Fruit fly (Drosophila melanogaster) whole organism, embryonic: ENCODE data around the gene SpdS.
A peak's percentile ranks its signal among the peaks of the same experiment; 100 is the strongest.

ENCODE experiments used
- Abd-B ChIP-seq: fragments of 200-800 bp; sonication (Bioruptor generic); optimal IDR thresholded peaks from 2 replicates; lab custom pipeline; 2018; ENCODE audit warnings: missing biosample characterization, mild to moderate bottlenecking, missing genetic modification characterization, moderate library complexity
- B-H1 ChIP-seq: fragments of 200-800 bp; sonication (Bioruptor generic); IDR thresholded peaks from 3 replicates; pipeline ENCODE4 v1.3.6; 2022; ENCODE audit warnings: missing biosample characterization, missing genetic modification characterization
- C15 ChIP-seq: fragments of 200-800 bp; sonication (Bioruptor generic); IDR thresholded peaks from 3 replicates; pipeline ENCODE4 v1.3.6; 2022; ENCODE audit warnings: missing biosample characterization, missing genetic modification characterization
- CG10959 ChIP-seq: fragments of 200-800 bp; sonication (Bioruptor generic); IDR thresholded peaks from 2 replicates; pipeline ENCODE4 v1.3.6; 2022; ENCODE audit warnings: missing biosample characterization, missing genetic modification characterization
- CG13123 ChIP-seq: fragments of 200-800 bp; sonication (Bioruptor generic); optimal IDR thresholded peaks from 2 replicates; lab custom pipeline; 2016; ENCODE audit warnings: missing biosample characterization, missing genetic modification characterization
- CG13296 ChIP-seq: fragments of 200-800 bp; sonication (Bioruptor generic); optimal IDR thresholded peaks from 3 replicates; lab custom pipeline; 2018; ENCODE audit warnings: missing biosample characterization, mild to moderate bottlenecking, missing genetic modification characterization
- CG1602 ChIP-seq: fragments of 200-800 bp; sonication (Bioruptor generic); optimal IDR thresholded peaks from 3 replicates; lab custom pipeline; 2016; ENCODE audit warnings: missing biosample characterization, missing genetic modification characterization
- CG17359 ChIP-seq: fragments of 200-800 bp; sonication (Bioruptor generic); optimal IDR thresholded peaks from 3 replicates; lab custom pipeline; 2018; ENCODE audit warnings: missing biosample characterization, mild to moderate bottlenecking, missing genetic modification characterization, moderate library complexity
- CG18476 ChIP-seq: fragments of 200-800 bp; sonication (Bioruptor generic); optimal IDR thresholded peaks from 2 replicates; lab custom pipeline; 2016; ENCODE audit warnings: missing biosample characterization, mild to moderate bottlenecking, missing genetic modification characterization
- CG30020 ChIP-seq: fragments of 200-800 bp; optimal IDR thresholded peaks from 2 replicates; lab custom pipeline; 2019; ENCODE audit warnings: missing biosample characterization, mild to moderate bottlenecking, missing genetic modification characterization, moderate library complexity
- CG3065 ChIP-seq: fragments of 200-800 bp; sonication (Bioruptor generic); optimal IDR thresholded peaks from 2 replicates; lab custom pipeline; 2016; ENCODE audit warnings: missing biosample characterization, missing genetic modification characterization
- CG33213 ChIP-seq: fragments of 200-800 bp; sonication (Bioruptor generic); optimal IDR thresholded peaks from 3 replicates; lab custom pipeline; 2016; ENCODE audit warnings: missing biosample characterization, missing genetic modification characterization
- CG3407 ChIP-seq: fragments of 200-800 bp; sonication (Bioruptor generic); optimal IDR thresholded peaks from 2 replicates; lab custom pipeline; 2018; ENCODE audit warnings: missing biosample characterization, mild to moderate bottlenecking, missing genetic modification characterization
- CG3838 ChIP-seq: fragments of 200-800 bp; sonication (Bioruptor generic); optimal IDR thresholded peaks from 3 replicates; lab custom pipeline; 2016; ENCODE audit warnings: missing biosample characterization, missing genetic modification characterization
- CG4328 ChIP-seq: fragments of 200-800 bp; sonication (Bioruptor generic); optimal IDR thresholded peaks from 3 replicates; lab custom pipeline; 2017; ENCODE audit warnings: missing biosample characterization, missing genetic modification reagents, missing genetic modification characterization
- CG4707 ChIP-seq: fragments of 200-800 bp; sonication (Bioruptor generic); optimal IDR thresholded peaks from 2 replicates; lab custom pipeline; 2018; ENCODE audit warnings: missing biosample characterization, mild to moderate bottlenecking, missing genetic modification characterization, moderate library complexity
- CG5245 ChIP-seq: fragments of 200-800 bp; sonication (Bioruptor generic); optimal IDR thresholded peaks from 3 replicates; lab custom pipeline; 2016; ENCODE audit warnings: missing biosample characterization, missing genetic modification characterization
- CG7786 ChIP-seq: fragments of 200-800 bp; sonication (Bioruptor generic); optimal IDR thresholded peaks from 2 replicates; lab custom pipeline; 2016; ENCODE audit warnings: missing biosample characterization, missing genetic modification characterization
- CG7987 ChIP-seq: fragments of 200-800 bp; sonication (Bioruptor generic); optimal IDR thresholded peaks from 2 replicates; lab custom pipeline; 2018; ENCODE audit warnings: missing biosample characterization, mild to moderate bottlenecking, missing genetic modification characterization, moderate library complexity
- CG8290 ChIP-seq, 3 experiments: fragments of 200-800 bp; sonication (Bioruptor generic); optimal IDR thresholded peaks; 2 replicates each; lab custom pipeline; 2016 to 2019; ENCODE audit warnings: missing biosample characterization in 3 of 3, missing genetic modification characterization in 3 of 3, mild to moderate bottlenecking in 2 of 3, moderate library complexity in 1 of 3
- CG8359 ChIP-seq: fragments of 200-800 bp; sonication (Bioruptor generic); optimal IDR thresholded peaks from 2 replicates; lab custom pipeline; 2017; ENCODE audit warnings: missing biosample characterization, mild to moderate bottlenecking, missing genetic modification characterization, borderline replicate concordance
- CG9876 ChIP-seq: fragments of 200-800 bp; sonication (Bioruptor generic); optimal IDR thresholded peaks from 2 replicates; lab custom pipeline; 2016; ENCODE audit warnings: missing biosample characterization, missing genetic modification characterization
- CoRest ChIP-seq: fragments of 200-800 bp; sonication (Bioruptor generic); optimal IDR thresholded peaks from 3 replicates; lab custom pipeline; 2018; ENCODE audit warnings: missing biosample characterization, mild to moderate bottlenecking, missing genetic modification characterization, moderate library complexity
- D19B ChIP-seq: fragments of 200-800 bp; sonication (Bioruptor generic); optimal IDR thresholded peaks from 2 replicates; lab custom pipeline; 2017; ENCODE audit warnings: missing biosample characterization, mild to moderate bottlenecking, missing genetic modification characterization
- Dp ChIP-seq: fragments of 200-800 bp; sonication (Bioruptor generic); optimal IDR thresholded peaks from 2 replicates; lab custom pipeline; 2018; ENCODE audit warnings: missing biosample characterization, mild to moderate bottlenecking, missing genetic modification characterization, moderate library complexity
- Fer3 ChIP-seq: fragments of 200-800 bp; sonication (Bioruptor generic); optimal IDR thresholded peaks from 2 replicates; lab custom pipeline; 2018; ENCODE audit warnings: missing biosample characterization, mild to moderate bottlenecking, missing genetic modification characterization, moderate library complexity
- GATAe ChIP-seq: fragments of 200-800 bp; sonication (Bioruptor generic); conservative IDR thresholded peaks from 2 replicates; pipeline ENCODE4 v1.3.6; 2022; ENCODE audit warnings: missing biosample characterization, missing genetic modification characterization
- Hr39 ChIP-seq: fragments of >200 bp; optimal IDR thresholded peaks from 2 replicates; lab custom pipeline; 2017
- NC2β ChIP-seq: fragments of 200-800 bp; sonication (Bioruptor generic); optimal IDR thresholded peaks from 2 replicates; lab custom pipeline; 2016; ENCODE audit warnings: missing biosample characterization, missing genetic modification characterization
- Rx ChIP-seq: fragments of 200-800 bp; sonication (Bioruptor generic); IDR thresholded peaks from 2 replicates; pipeline ENCODE4 v1.3.6; 2022; ENCODE audit warnings: missing biosample characterization, missing genetic modification characterization
- Sry-δ ChIP-seq: fragments of 200-800 bp; sonication (Bioruptor generic); optimal IDR thresholded peaks from 2 replicates; lab custom pipeline; 2016; ENCODE audit warnings: missing biosample characterization, missing genetic modification characterization
- Vsx1 ChIP-seq: fragments of 200-800 bp; sonication (Bioruptor generic); optimal IDR thresholded peaks from 2 replicates; lab custom pipeline; 2017; ENCODE audit warnings: missing biosample characterization, mild to moderate bottlenecking, missing genetic modification characterization, missing genetic modification reagents
- aop ChIP-seq: fragments of 200-800 bp; sonication (Bioruptor generic); IDR thresholded peaks from 2 replicates; pipeline ENCODE4 v1.3.6; 2022; ENCODE audit warnings: missing biosample characterization, missing genetic modification characterization
- caup ChIP-seq: fragments of 200-800 bp; sonication (Bioruptor generic); optimal IDR thresholded peaks from 3 replicates; lab custom pipeline; 2017; ENCODE audit warnings: missing biosample characterization, mild to moderate bottlenecking, missing genetic modification characterization, moderate library complexity; ENCODE audit not compliant: severe bottlenecking
- chm ChIP-seq: fragments of 200-800 bp; sonication (Bioruptor generic); IDR thresholded peaks from 2 replicates; pipeline ENCODE4 v1.3.6; 2022; ENCODE audit warnings: missing biosample characterization, missing genetic modification characterization
- da ChIP-seq: fragments of 200-800 bp; sonication (Bioruptor generic); optimal IDR thresholded peaks from 2 replicates; lab custom pipeline; 2016; ENCODE audit warnings: missing biosample characterization, missing genetic modification characterization
- dmrt99B ChIP-seq: fragments of 200-800 bp; sonication (Bioruptor generic); optimal IDR thresholded peaks from 2 replicates; lab custom pipeline; 2018; ENCODE audit warnings: missing biosample characterization, mild to moderate bottlenecking, missing genetic modification characterization, moderate library complexity
- ems ChIP-seq: fragments of 200-800 bp; sonication (Bioruptor generic); optimal IDR thresholded peaks from 3 replicates; lab custom pipeline; 2016; ENCODE audit warnings: missing biosample characterization, missing genetic modification characterization
- esg ChIP-seq: fragments of 200-800 bp; sonication (Bioruptor generic); conservative IDR thresholded peaks from 2 replicates; pipeline ENCODE4 v1.3.6; 2022; ENCODE audit warnings: missing biosample characterization, missing genetic modification characterization
- fd102C ChIP-seq: fragments of 200-800 bp; sonication (Bioruptor generic); optimal IDR thresholded peaks from 2 replicates; lab custom pipeline; 2018; ENCODE audit warnings: missing biosample characterization, mild to moderate bottlenecking, missing genetic modification characterization, moderate library complexity
- fru ChIP-seq: fragments of >200 bp; optimal IDR thresholded peaks from 2 replicates; lab custom pipeline; 2017
- lmd ChIP-seq: fragments of 200-800 bp; sonication (Bioruptor generic); IDR thresholded peaks from 2 replicates; pipeline ENCODE4 v1.3.6; 2022; ENCODE audit warnings: missing biosample characterization, missing genetic modification characterization
- peb ChIP-seq: fragments of 200-800 bp; sonication (Bioruptor generic); IDR thresholded peaks from 2 replicates; pipeline ENCODE4 v1.3.6; 2022; ENCODE audit warnings: missing biosample characterization, missing genetic modification characterization
- pum ChIP-seq: fragments of 200-800 bp; sonication (Bioruptor generic); optimal IDR thresholded peaks from 2 replicates; lab custom pipeline; 2016; ENCODE audit warnings: missing biosample characterization, missing genetic modification characterization
- repo ChIP-seq: fragments of 200-800 bp; sonication (Bioruptor generic); optimal IDR thresholded peaks from 2 replicates; lab custom pipeline; 2016; ENCODE audit warnings: missing biosample characterization, missing genetic modification characterization
- ro ChIP-seq: fragments of 200-800 bp; sonication (Bioruptor generic); IDR thresholded peaks from 2 replicates; pipeline ENCODE4 v1.3.6; 2022; ENCODE audit warnings: missing biosample characterization, missing genetic modification characterization
- sens ChIP-seq: fragments of 200-800 bp; sonication (Bioruptor generic); peaks from one replicate; lab custom pipeline; 2016; ENCODE audit warnings: missing biosample characterization, missing genetic modification characterization
- sr ChIP-seq: fragments of 200-800 bp; sonication (Bioruptor generic); IDR thresholded peaks from 3 replicates; pipeline ENCODE4 v1.3.6; 2022; ENCODE audit warnings: missing biosample characterization, missing genetic modification characterization
- tgo ChIP-seq: fragments of 200-800 bp; sonication (Bioruptor generic); IDR thresholded peaks from 3 replicates; pipeline ENCODE4 v1.3.6; 2022; ENCODE audit warnings: missing biosample characterization, missing genetic modification characterization
- tio ChIP-seq: fragments of 200-800 bp; sonication (Bioruptor generic); optimal IDR thresholded peaks from 2 replicates; lab custom pipeline; 2017; ENCODE audit warnings: missing biosample characterization, missing genetic modification characterization, inconsistent platforms
- trh ChIP-seq: fragments of 200-800 bp; sonication (Bioruptor generic); optimal IDR thresholded peaks from 2 replicates; lab custom pipeline; 2016; ENCODE audit warnings: missing biosample characterization, missing genetic modification characterization
- vvl ChIP-seq: fragments of 200-800 bp; sonication (Bioruptor generic); IDR thresholded peaks from 2 replicates; pipeline ENCODE4 v1.3.6; 2022; ENCODE audit warnings: missing biosample characterization, missing genetic modification characterization
- yki ChIP-seq: fragments of >200 bp; optimal IDR thresholded peaks from 3 replicates; lab custom pipeline; 2018

Gene SpdS

dm6 chr3R:9605084-9605483, 26.4 kb upstream of the SpdS start (continued):
- TF ChIP-seq ro (no peak), CG17359 (tag; lab: Kevin White, UChicago) (no peak), CoRest (tag; lab: Kevin White, UChicago) (peak; percentile 28), pum (peak; percentile 26), fru (no peak), CG3065 (peak; percentile 9), D19B (GFP tag; lab: Kevin White, UChicago) (no peak), GATAe (GFP tag; lab: Robert Waterston, UW) (no peak), CG1602 (no peak), yki (lab: Kevin White, UChicago) (no peak), sens (GFP tag; lab: Kevin White, UChicago) (peak; percentile 93), CG3407 (GFP tag; lab: Kevin White, UChicago) (peak; percentile 24), CG8359 (GFP tag; lab: Kevin White, UChicago) (peak; percentile 42), Vsx1 (no peak), CG7786 (GFP tag; lab: Kevin White, UChicago) (no peak), CG30020 (tag; lab: Kevin White, UChicago) (no peak), Dp (no peak), CG9876 (GFP tag; lab: Kevin White, UChicago) (no peak), CG13123 (no peak), CG5245 (GFP tag; lab: Kevin White, UChicago) (peak; percentile 45), CG4328 (GFP tag; lab: Kevin White, UChicago) (no peak), CG7987 (GFP tag; lab: Kevin White, UChicago) (no peak), Hr39 (lab: Kevin White, UChicago) (no peak), esg (GFP tag; lab: Robert Waterston, UW) (no peak), ems (GFP tag; lab: Kevin White, UChicago) (no peak), CG3838 (GFP tag; lab: Kevin White, UChicago) (no peak), C15 (GFP tag; lab: Robert Waterston, UW) (no peak), sr (GFP tag; lab: Robert Waterston, UW) (no peak), CG10959 (GFP tag; lab: Robert Waterston, UW) (peak; percentile 61), chm (peak; percentile 63; the same call in 1 of the 2 replicates), aop (GFP tag; lab: Robert Waterston, UW) (no peak), CG18476 (GFP tag; lab: Kevin White, UChicago) (peak; percentile 3), CG8290 (GFP tag; optimal IDR thresholded peaks at IDR 0.05; lab: Kevin White, UChicago) (peak; percentile 3), CG8290 (tag; optimal IDR thresholded peaks at IDR 0.05; lab: Kevin White, UChicago) (no peak), fd102C (peak; percentile 35), Fer3 (tag; lab: Kevin White, UChicago) (no peak), lmd (GFP tag; lab: Robert Waterston, UW) (no peak), Sry-δ (GFP tag; lab: Kevin White, UChicago) (no peak), B-H1 (GFP tag; lab: Robert Waterston, UW) (no peak), caup (GFP tag; lab: Kevin White, UChicago) (no peak), Abd-B (peak; percentile 23), dmrt99B (tag; lab: Kevin White, UChicago) (peak; percentile 13), tgo (GFP tag; lab: Robert Waterston, UW) (no peak; the same call in 2 of the 3 replicates), repo (GFP tag; lab: Kevin White, UChicago) (no peak), CG13296 (no peak), da (GFP tag; lab: Kevin White, UChicago) (no peak), NC2β (GFP tag; lab: Kevin White, UChicago) (peak; percentile 63), trh (GFP tag; lab: Kevin White, UChicago) (no peak), tio (peak; percentile 43), vvl (GFP tag; lab: Robert Waterston, UW) (peak; percentile 61; the same call in 1 of the 2 replicates), Rx (GFP tag; lab: Robert Waterston, UW) (no peak), peb (no peak), CG33213 (GFP tag; lab: Kevin White, UChicago) (peak; percentile 25), CG4707 (GFP tag; lab: Kevin White, UChicago) (no peak)
